Worm (Caenorhabditis elegans) whole organism, L1 larva: ENCODE results near the gene atp-5.

Source experiments
- C04F5.9 ChIP-seq: sonication (generic microtip); optimal IDR thresholded peaks from 2 replicates; lab custom pipeline; 2016; ENCODE audit warnings: missing genetic modification characterization, missing compliant biosample characterization
- C16A3.4 ChIP-seq: fragments of 150-350 bp; optimal IDR thresholded peaks from 2 replicates; lab custom pipeline; 2014; ENCODE audit warnings: missing biosample characterization, missing genetic modification characterization
- C34B4.2 ChIP-seq: sonication (generic microtip); optimal IDR thresholded peaks from 2 replicates; lab custom pipeline; 2017; ENCODE audit warnings: mild to moderate bottlenecking, missing genetic modification characterization, missing compliant biosample characterization
- Y116A8C.19 ChIP-seq: sonication (generic microtip); optimal IDR thresholded peaks from 2 replicates; lab custom pipeline; 2016; ENCODE audit warnings: missing compliant biosample characterization, missing genetic modification characterization, borderline replicate concordance
- aha-1 ChIP-seq: fragments of 150-350 bp; optimal IDR thresholded peaks from 2 replicates; lab custom pipeline; 2014; ENCODE audit warnings: missing biosample characterization, missing genetic modification characterization
- blmp-1 ChIP-seq: fragments of 150-350 bp; optimal IDR thresholded peaks from 2 replicates; lab custom pipeline; 2014; ENCODE audit warnings: missing biosample characterization, missing genetic modification characterization
- ceh-82 ChIP-seq, 3 experiments: fragments of 150-350 bp in 1 of 3; sonication (generic microtip) in 2 of 3; optimal IDR thresholded peaks; 2 replicates each; lab custom pipeline; 2014 to 2017; ENCODE audit warnings: missing biosample characterization in 3 of 3, missing genetic modification characterization in 3 of 3
- ceh-90 ChIP-seq: sonication (generic microtip); optimal IDR thresholded peaks from 2 replicates; lab custom pipeline; 2016; ENCODE audit warnings: missing genetic modification characterization, missing compliant biosample characterization
- efl-1 ChIP-seq, 4 experiments: fragments of 150-350 bp; optimal IDR thresholded peaks in 3 of 4; peaks in 1 of 4; 1 replicate in 1 of 4; 2 replicates in 3 of 4; lab custom pipeline; 2014; ENCODE audit warnings: missing biosample characterization in 2 of 4, missing genetic modification characterization in 2 of 4, missing genetic modification reagents in 2 of 4
- efl-3 ChIP-seq: fragments of 200-800 bp; sonication (Bioruptor generic); optimal IDR thresholded peaks from 2 replicates; lab custom pipeline; 2018; ENCODE audit warnings: mild to moderate bottlenecking, missing genetic modification characterization, missing compliant biosample characterization
- elt-2 ChIP-seq: sonication (generic microtip); optimal IDR thresholded peaks from 2 replicates; lab custom pipeline; 2016; ENCODE audit warnings: missing genetic modification characterization, mild to moderate bottlenecking, inconsistent platforms, missing compliant biosample characterization, missing genetic modification reagents
- elt-3 ChIP-seq, 6 experiments: fragments of 150-350 bp in 1 of 6; sonication (generic microtip); optimal IDR thresholded peaks; 2 replicates each; lab custom pipeline; 2017 to 2018; ENCODE audit warnings: missing biosample characterization in 6 of 6, missing genetic modification characterization in 6 of 6, inconsistent platforms in 1 of 6
- ets-5 ChIP-seq: fragments of 200-800 bp; sonication (Bioruptor generic); IDR thresholded peaks from 2 replicates; pipeline ENCODE4 v1.3.6; 2022; ENCODE audit warnings: missing genetic modification characterization, missing compliant biosample characterization
- fkh-4 ChIP-seq: sonication (generic microtip); optimal IDR thresholded peaks from 2 replicates; lab custom pipeline; 2016; ENCODE audit warnings: missing compliant biosample characterization, missing genetic modification characterization, borderline replicate concordance
- fkh-8 ChIP-seq: sonication (generic microtip); optimal IDR thresholded peaks from 2 replicates; lab custom pipeline; 2016; ENCODE audit warnings: mild to moderate bottlenecking, missing genetic modification characterization, missing compliant biosample characterization
- fos-1 ChIP-seq: fragments of 150-350 bp; optimal IDR thresholded peaks from 2 replicates; lab custom pipeline; 2014; ENCODE audit warnings: missing biosample characterization, missing genetic modification characterization
- hlh-4 ChIP-seq: sonication (generic microtip); optimal IDR thresholded peaks from 2 replicates; lab custom pipeline; 2016; ENCODE audit warnings: mild to moderate bottlenecking, missing genetic modification characterization, missing compliant biosample characterization
- irx-1 ChIP-seq: sonication (generic microtip); optimal IDR thresholded peaks from 2 replicates; lab custom pipeline; 2016; ENCODE audit warnings: missing genetic modification characterization, missing compliant biosample characterization
- isw-1 ChIP-seq: fragments of 200-800 bp; sonication (Bioruptor generic); IDR thresholded peaks from 2 replicates; pipeline ENCODE4 v1.3.6; 2022; ENCODE audit warnings: missing genetic modification characterization, missing compliant biosample characterization
- jun-1 ChIP-seq: fragments of 150-350 bp; optimal IDR thresholded peaks from 2 replicates; lab custom pipeline; 2014; ENCODE audit warnings: missing biosample characterization, missing genetic modification reagents, missing genetic modification characterization
- lin-13 ChIP-seq: fragments of 150-350 bp; optimal IDR thresholded peaks from 2 replicates; lab custom pipeline; 2014; ENCODE audit warnings: missing biosample characterization, missing genetic modification reagents, missing genetic modification characterization
- lin-15B ChIP-seq: fragments of 150-350 bp; sonication (generic microtip); optimal IDR thresholded peaks from 3 replicates; lab custom pipeline; 2014; ENCODE audit warnings: missing biosample characterization, missing genetic modification characterization
- lin-35 ChIP-seq, 2 experiments: fragments of 150-350 bp; optimal IDR thresholded peaks; 2 replicates each; lab custom pipeline; 2014; ENCODE audit warnings: missing biosample characterization in 2 of 2, missing genetic modification characterization in 2 of 2, missing genetic modification reagents in 2 of 2
- lin-39 ChIP-seq: fragments of 150-350 bp; optimal IDR thresholded peaks from 2 replicates; lab custom pipeline; 2014; ENCODE audit warnings: missing biosample characterization, missing genetic modification reagents, missing genetic modification characterization
- lir-3 ChIP-seq: sonication (generic microtip); optimal IDR thresholded peaks from 2 replicates; lab custom pipeline; 2016; ENCODE audit warnings: mild to moderate bottlenecking, missing genetic modification characterization, moderate library complexity, missing compliant biosample characterization; ENCODE audit not compliant: poor library complexity
- lsy-2 ChIP-seq, 2 experiments: fragments of 150-350 bp; optimal IDR thresholded peaks; 2 replicates each; lab custom pipeline; 2014; ENCODE audit warnings: missing biosample characterization in 2 of 2, missing genetic modification characterization in 2 of 2
- mab-9 ChIP-seq: fragments of 200-800 bp; sonication (Bioruptor generic); IDR thresholded peaks from 2 replicates; pipeline ENCODE4 v1.3.6; 2022; ENCODE audit warnings: missing genetic modification reagents, missing genetic modification characterization, missing compliant biosample characterization
- mdl-1 ChIP-seq, 2 experiments: fragments of 150-350 bp; optimal IDR thresholded peaks; 2 replicates each; lab custom pipeline; 2014 to 2017; ENCODE audit warnings: missing biosample characterization in 2 of 2, missing genetic modification characterization in 2 of 2, inconsistent platforms in 1 of 2
- mep-1 ChIP-seq: fragments of 150-350 bp; optimal IDR thresholded peaks from 2 replicates; lab custom pipeline; 2014; ENCODE audit warnings: missing biosample characterization, missing genetic modification characterization
- nhr-19 ChIP-seq: fragments of 200-800 bp; sonication (Bioruptor generic); conservative IDR thresholded peaks from 2 replicates; pipeline ENCODE4 v1.3.6; 2022; ENCODE audit warnings: missing genetic modification characterization, missing compliant biosample characterization
- nhr-20 ChIP-seq: sonication (generic microtip); optimal IDR thresholded peaks from 2 replicates; lab custom pipeline; 2016; ENCODE audit warnings: mild to moderate bottlenecking, missing genetic modification characterization, missing compliant biosample characterization
- nhr-237 ChIP-seq: fragments of 150-350 bp; optimal IDR thresholded peaks from 2 replicates; lab custom pipeline; 2014; ENCODE audit warnings: missing biosample characterization, missing genetic modification characterization
- nhr-47 ChIP-seq: sonication (generic microtip); optimal IDR thresholded peaks from 2 replicates; lab custom pipeline; 2016; ENCODE audit warnings: mild to moderate bottlenecking, missing genetic modification characterization, moderate library complexity, missing compliant biosample characterization
- nhr-77 ChIP-seq: fragments of 150-350 bp; optimal IDR thresholded peaks from 2 replicates; lab custom pipeline; 2014; ENCODE audit warnings: missing biosample characterization, missing genetic modification characterization
- nhr-85 ChIP-seq: sonication (generic microtip); peaks from one replicate; lab custom pipeline; 2016; ENCODE audit warnings: missing genetic modification characterization, inconsistent platforms, missing compliant biosample characterization
- nhr-90 ChIP-seq: sonication (generic microtip); optimal IDR thresholded peaks from 2 replicates; lab custom pipeline; 2016; ENCODE audit warnings: mild to moderate bottlenecking, missing genetic modification characterization, missing compliant biosample characterization; ENCODE audit not compliant: poor library complexity
- pag-3 ChIP-seq: sonication (generic microtip); optimal IDR thresholded peaks from 2 replicates; lab custom pipeline; 2017; ENCODE audit warnings: missing genetic modification characterization, mild to moderate bottlenecking, missing compliant biosample characterization, antibody characterized with exemption, borderline replicate concordance; ENCODE audit not compliant: insufficient read depth
- pax-3 ChIP-seq: fragments of 200-800 bp; sonication (Bioruptor generic); optimal IDR thresholded peaks from 2 replicates; lab custom pipeline; 2018; ENCODE audit warnings: mild to moderate bottlenecking, missing genetic modification characterization, moderate library complexity, missing compliant biosample characterization
- rnt-1 ChIP-seq: sonication (generic microtip); optimal IDR thresholded peaks from 2 replicates; lab custom pipeline; 2016; ENCODE audit warnings: mild to moderate bottlenecking, missing genetic modification characterization, moderate library complexity, missing compliant biosample characterization
- skn-1 ChIP-seq: fragments of 150-350 bp; optimal IDR thresholded peaks from 2 replicates; lab custom pipeline; 2014; ENCODE audit warnings: missing biosample characterization, missing genetic modification characterization
- snpc-4 ChIP-seq: fragments of 150-350 bp; optimal IDR thresholded peaks from 2 replicates; lab custom pipeline; 2014; ENCODE audit warnings: missing biosample characterization, missing genetic modification characterization
- snu-23 ChIP-seq: sonication (generic microtip); optimal IDR thresholded peaks from 2 replicates; lab custom pipeline; 2016; ENCODE audit warnings: missing genetic modification characterization, missing compliant biosample characterization
- sox-4 ChIP-seq: sonication (generic microtip); optimal IDR thresholded peaks from 2 replicates; lab custom pipeline; 2016; ENCODE audit warnings: missing genetic modification characterization, missing compliant biosample characterization
- sptf-1 ChIP-seq: fragments of 150-350 bp; optimal IDR thresholded peaks from 2 replicates; lab custom pipeline; 2014; ENCODE audit warnings: missing biosample characterization, missing genetic modification characterization
- sup-37 ChIP-seq: fragments of 200-800 bp; sonication (Bioruptor generic); optimal IDR thresholded peaks from 2 replicates; lab custom pipeline; 2018; ENCODE audit warnings: mild to moderate bottlenecking, missing genetic modification characterization, missing compliant biosample characterization
- swsn-7 ChIP-seq: sonication (generic microtip); optimal IDR thresholded peaks from 2 replicates; lab custom pipeline; 2016; ENCODE audit warnings: missing genetic modification characterization, missing compliant biosample characterization
- tbx-2 ChIP-seq: sonication (generic microtip); optimal IDR thresholded peaks from 2 replicates; lab custom pipeline; 2016; ENCODE audit warnings: missing genetic modification characterization, missing compliant biosample characterization
- unc-130 ChIP-seq: fragments of 150-350 bp; optimal IDR thresholded peaks from 2 replicates; lab custom pipeline; 2017; ENCODE audit warnings: missing biosample characterization, missing genetic modification characterization, inconsistent platforms
- unc-30 ChIP-seq: sonication (generic microtip); optimal IDR thresholded peaks from 2 replicates; lab custom pipeline; 2017; ENCODE audit warnings: missing biosample characterization, missing genetic modification characterization
- unc-86 ChIP-seq: sonication (generic microtip); optimal IDR thresholded peaks from 2 replicates; lab custom pipeline; 2016; ENCODE audit warnings: missing genetic modification characterization, missing compliant biosample characterization
- unc-98 ChIP-seq: fragments of 200-800 bp; sonication (Bioruptor generic); IDR thresholded peaks from 2 replicates; pipeline ENCODE4 v1.3.6; 2022; ENCODE audit warnings: missing genetic modification characterization, missing compliant biosample characterization
- ztf-11 ChIP-seq, 2 experiments: sonication (generic microtip); optimal IDR thresholded peaks; 2 replicates each; lab custom pipeline; 2016 to 2017; ENCODE audit warnings: missing genetic modification characterization in 2 of 2, missing biosample characterization in 1 of 2, missing compliant biosample characterization in 1 of 2

atp-5 gene

DNA sequence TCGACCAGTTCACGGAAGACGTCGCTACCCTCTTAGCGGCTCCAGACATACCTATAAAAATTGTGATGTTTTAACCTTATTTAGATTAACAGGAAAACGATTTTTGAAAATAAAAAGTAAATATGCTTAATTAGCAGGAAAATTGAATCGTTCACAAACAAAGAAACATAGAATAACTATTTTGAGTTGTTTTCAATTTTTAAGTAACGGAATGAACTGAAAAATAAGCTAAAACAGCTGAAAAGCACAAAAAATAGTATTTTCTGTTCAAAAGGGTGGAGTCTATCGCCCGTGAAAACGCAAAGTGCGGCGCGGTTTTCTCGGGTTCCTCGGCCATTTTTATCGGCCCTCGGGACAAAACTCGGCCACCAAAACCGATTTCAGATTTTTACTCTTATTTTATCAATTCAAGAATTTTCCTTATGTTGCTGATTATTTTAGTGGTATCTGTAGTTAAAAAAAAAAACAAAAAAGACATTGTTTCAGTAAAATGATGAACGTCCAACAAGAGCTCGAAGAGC lies at the start of gene atp-5, which contains the start of gene lmtr-3:
TSS of gene atp-5 (minus strand) at position 51 of the 521 bp plus-strand sequence.
TSS of gene lmtr-3 (plus strand) at position 370 of the 521 bp plus-strand sequence.
- TF ChIP-seq efl-3 (GFP tag; lab: Kevin White, UChicago) (no peak), C34B4.2 (tag; lab: Kevin White, UChicago) (no peak), swsn-7 (tag; lab: Kevin White, UChicago) (peak; percentile 66), fkh-4 (tag; lab: Kevin White, UChicago) (peak; percentile 82), lir-3 (tag; lab: Kevin White, UChicago) (peak; percentile 93), hlh-4 (tag; lab: Kevin White, UChicago) (no peak), sptf-1 (no peak), nhr-85 (tag; lab: Kevin White, UChicago) (peak; percentile 88), lin-39 (peak; percentile 19), mep-1 (peak; percentile 75), ets-5 (GFP tag; lab: Robert Waterston, UW) (no peak), mdl-1 (tag; optimal IDR thresholded peaks at IDR 0.05; lab: Kevin White, UChicago) (peak in 1 of 2 experiments; percentile 55), snu-23 (GFP tag; lab: Kevin White, UChicago) (peak; percentile 82), pax-3 (tag; lab: Kevin White, UChicago) (peak; percentile 68), fkh-8 (tag; lab: Kevin White, UChicago) (peak; percentile 85), nhr-19 (GFP tag; lab: Robert Waterston, UW) (peak; percentile 75), jun-1 (tag; lab: Kevin White, UChicago) (peak; percentile 54), rnt-1 (tag; lab: Kevin White, UChicago) (peak; percentile 98), isw-1 (peak; percentile 65), mab-9 (peak; percentile 70; the same call in 1 of the 2 replicates), nhr-20 (tag; lab: Kevin White, UChicago) (peak; percentile 78), C04F5.9 (tag; lab: Kevin White, UChicago) (peak; percentile 32), sox-4 (tag; lab: Kevin White, UChicago) (peak; percentile 53), unc-86 (peak; percentile 58), nhr-237 (no peak), unc-130 (tag; lab: Kevin White, UChicago) (peak; percentile 62), snpc-4 (tag; lab: Kevin White, UChicago) (peak; percentile 63), fos-1 (tag; lab: Kevin White, UChicago) (no peak), irx-1 (tag; lab: Kevin White, UChicago) (peak; percentile 79), nhr-90 (tag; lab: Kevin White, UChicago) (peak; percentile 83), elt-2 (tag; lab: Kevin White, UChicago) (peak; percentile 30), efl-1 (optimal IDR thresholded peaks at IDR 0.05; lab: Kevin White, UChicago) (peak; percentile 70 to 71), efl-1 (GFP tag; optimal IDR thresholded peaks at IDR 0.05 in 1 of 2; lab: Kevin White, UChicago) (peak; percentile 74 to 95), aha-1 (tag; lab: Kevin White, UChicago) (no peak), elt-3 (tag; optimal IDR thresholded peaks at IDR 0.05; lab: Kevin White, UChicago) (peak in 1 of 6 experiments; percentile 68), lsy-2 (tag; optimal IDR thresholded peaks at IDR 0.05; lab: Kevin White, UChicago) (peak; percentile 66 to 78), C16A3.4 (tag; lab: Kevin White, UChicago) (peak; percentile 73), ceh-82 (tag; optimal IDR thresholded peaks at IDR 0.05; lab: Kevin White, UChicago) (peak; percentile 15 to 81 (median 53)), Y116A8C.19 (tag; lab: Kevin White, UChicago) (no peak), nhr-47 (tag; lab: Kevin White, UChicago) (peak; percentile 81), unc-30 (tag; lab: Kevin White, UChicago) (no peak), ztf-11 (tag; optimal IDR thresholded peaks at IDR 0.05; lab: Kevin White, UChicago) (peak in 1 of 2 experiments; percentile 81), tbx-2 (tag; lab: Kevin White, UChicago) (peak; percentile 80), unc-98 (GFP tag; lab: Robert Waterston, UW) (peak; percentile 52), ceh-90 (tag; lab: Kevin White, UChicago) (peak; percentile 86), lin-35 (GFP tag; optimal IDR thresholded peaks at IDR 0.05; lab: Kevin White, UChicago) (peak; percentile 70 to 80), skn-1 (tag; lab: Kevin White, UChicago) (peak; percentile 70), nhr-77 (peak; percentile 16), pag-3 (peak; percentile 1), lin-15B (tag; lab: Kevin White, UChicago) (peak; percentile 64), lin-13 (peak; percentile 59), sup-37 (no peak), blmp-1 (tag; lab: Kevin White, UChicago) (peak; percentile 39)
